Fruit fly (Drosophila melanogaster) ovary, adult (tissue): ENCODE data around the gene CG9018.

Experiments
- CG17801 ChIP-seq: fragments of 200-800 bp; optimal IDR thresholded peaks from 2 replicates; lab custom pipeline; 2019; ENCODE audit warnings: missing biosample characterization, mild to moderate bottlenecking, missing genetic modification characterization, moderate library complexity; ENCODE audit not compliant: partially characterized antibody

The CG9018 gene

DNA sequence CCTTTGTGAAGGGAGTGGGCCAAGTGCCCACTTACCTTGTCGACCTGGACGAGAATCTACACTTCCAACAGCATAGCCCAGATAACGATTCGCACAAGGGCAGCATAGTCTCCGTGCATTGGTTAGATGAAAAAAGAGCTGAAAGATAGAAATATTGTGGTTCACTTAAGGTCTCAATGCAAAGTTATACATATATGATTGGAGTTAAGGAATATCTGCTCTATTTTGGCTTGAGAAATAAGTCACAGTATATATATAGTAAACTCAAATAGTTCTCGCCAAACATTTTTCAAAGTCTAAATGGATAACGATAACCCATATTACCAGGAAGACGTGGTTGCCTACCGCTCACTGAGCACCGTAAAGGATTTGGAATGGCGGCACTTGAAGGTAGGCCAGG, 11.5 kb upstream of the CG9018 start, which contains the start of gene CG32305:
Gene CG32305 (plus strand): TSS at position 301 of the 400 bp plus-strand sequence.
- TF ChIP-seq CG17801 (GFP tag; lab: Kevin White, UChicago) = no peak

DNA sequence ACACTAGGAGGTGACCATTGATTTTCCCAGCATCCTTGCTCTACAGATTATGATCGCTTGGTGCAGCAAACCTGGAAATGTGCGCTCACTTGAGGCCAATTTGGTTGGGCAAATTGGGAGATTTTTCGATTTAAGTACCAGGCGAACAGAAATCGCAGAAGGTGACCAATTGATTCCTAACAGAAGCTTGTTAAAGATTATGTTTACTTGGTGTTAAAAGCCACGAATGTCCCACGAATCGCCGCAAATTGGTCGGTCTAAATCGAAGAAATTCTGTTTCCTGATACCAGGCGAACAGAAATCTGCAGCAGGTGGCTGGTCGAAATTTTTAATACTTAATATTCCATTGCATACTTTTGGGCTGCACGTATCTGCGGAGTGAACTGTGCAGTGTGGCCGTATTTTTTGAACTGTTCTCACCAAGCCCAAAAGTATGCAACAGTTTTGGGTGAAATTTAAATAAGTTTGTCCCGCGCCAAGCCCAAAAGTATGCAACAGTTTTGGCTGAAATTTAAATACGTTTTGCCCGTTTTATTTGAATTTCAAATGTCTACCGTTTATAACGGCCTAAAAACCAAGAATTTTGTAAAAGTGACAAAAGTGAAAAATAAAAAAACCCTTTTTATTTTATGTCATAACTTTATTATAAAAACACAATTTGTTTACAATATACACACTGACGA, 7.1 kb upstream of the CG9018 start, which contains the start of gene CG32301:
Gene CG32301 (plus strand): TSS at position 633 of the 683 bp plus-strand sequence.
- TF ChIP-seq CG17801 (GFP tag; lab: Kevin White, UChicago) = no peak

DNA sequence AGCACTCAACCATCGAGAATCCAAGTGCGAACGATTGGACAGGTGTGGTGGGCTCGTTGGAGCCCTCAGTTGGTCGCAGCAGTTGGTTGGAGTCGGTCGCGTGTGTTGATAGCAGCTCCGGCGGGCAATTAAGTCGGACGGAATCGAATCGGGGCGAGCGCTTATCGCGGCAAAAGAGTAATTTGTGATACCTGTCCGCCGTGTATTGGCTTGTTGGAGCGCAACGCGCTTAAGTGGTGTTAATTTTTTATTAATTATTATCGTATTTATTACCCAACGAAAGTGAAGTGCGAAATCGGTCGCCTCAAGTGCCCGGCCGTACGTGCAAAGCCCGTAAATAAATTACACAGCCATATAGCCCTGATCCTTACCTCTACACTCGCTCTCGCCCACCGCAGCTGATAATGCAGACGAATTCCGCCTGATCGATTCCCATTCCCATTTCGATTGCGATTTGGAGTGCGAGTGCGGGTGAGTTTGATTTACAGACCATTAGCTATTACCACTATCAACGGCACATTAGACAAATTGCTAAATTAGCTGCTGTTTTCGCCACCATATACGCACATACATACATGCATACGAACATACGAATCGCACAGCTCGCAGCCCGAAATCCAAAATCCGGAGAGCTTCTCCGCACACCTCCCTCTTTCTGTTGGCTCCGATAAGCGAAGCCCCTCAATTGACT, 812 bp upstream of the CG9018 start, which contains the start of gene ACXD:
Gene ACXD (plus strand): TSS at position 66 of the 691 bp plus-strand sequence.
- TF ChIP-seq CG17801 (GFP tag; lab: Kevin White, UChicago) = no peak

DNA sequence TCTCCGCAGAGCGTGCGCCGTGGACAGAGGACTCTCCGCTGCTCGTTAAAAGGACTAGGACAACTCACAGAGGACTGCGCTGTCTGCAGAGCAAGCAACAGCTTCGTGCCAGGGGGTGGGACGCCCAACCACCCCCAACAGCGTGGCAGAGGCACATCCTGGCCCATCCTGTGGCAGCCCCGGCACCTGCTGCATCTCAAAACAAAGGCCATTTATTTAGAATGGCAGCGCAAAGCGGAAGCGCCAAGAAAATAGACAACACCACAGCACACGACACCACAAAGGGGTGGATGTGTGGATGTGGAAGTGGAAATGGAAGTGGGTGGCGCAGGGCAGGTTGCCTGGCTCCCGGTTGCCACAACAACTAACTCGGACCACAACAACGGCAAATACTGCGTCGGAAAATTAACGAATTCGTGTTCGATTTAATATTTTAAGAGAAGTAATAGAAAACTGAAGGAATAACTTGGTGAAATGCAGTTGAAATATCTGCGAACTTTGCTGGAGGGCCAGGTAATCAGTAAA, 7.6 kb downstream of the CG9018 start, which contains the start of gene Oseg2:
Gene Oseg2 (plus strand): TSS at position 475 of the 525 bp plus-strand sequence.
- no peak for TF ChIP-seq CG17801 (GFP tag; lab: Kevin White, UChicago)

DNA sequence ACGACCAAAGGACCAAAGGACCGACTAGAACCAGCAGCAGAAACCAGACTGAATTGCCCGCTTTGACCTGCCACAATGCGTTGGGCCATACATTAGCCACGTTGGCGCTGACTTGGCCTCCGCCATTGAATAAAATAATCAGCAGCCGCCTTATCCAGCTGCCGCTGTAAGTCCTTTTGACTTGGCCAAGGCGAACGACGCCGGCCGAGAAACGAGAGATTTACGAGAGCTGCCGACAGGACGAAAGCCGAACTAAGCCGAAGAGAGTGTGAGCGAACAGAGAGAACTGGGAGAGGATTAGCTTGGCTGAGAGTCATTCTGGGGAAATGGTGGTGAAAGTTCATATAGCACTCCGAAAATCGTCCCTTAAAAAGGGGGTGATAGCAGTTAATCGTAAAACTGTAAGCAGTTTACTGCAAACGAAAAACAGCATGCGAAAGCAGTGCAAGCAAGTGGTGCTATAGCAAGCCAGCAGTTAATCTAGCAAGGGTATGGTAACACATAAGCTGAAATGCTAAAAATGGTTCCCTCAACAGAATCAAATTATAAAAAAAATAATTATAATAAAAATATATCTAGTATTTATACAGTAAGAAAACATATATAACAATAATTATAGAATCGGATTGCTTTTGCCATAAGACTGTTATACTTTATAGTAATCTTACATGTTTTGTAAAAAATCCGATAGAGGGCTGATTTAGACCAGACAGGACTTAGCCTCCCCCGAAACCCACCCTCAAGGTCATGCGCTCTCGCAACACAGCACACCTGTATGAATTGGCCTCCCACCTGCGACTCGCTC, 8.3 kb downstream of the CG9018 start:
- no peak for TF ChIP-seq CG17801 (GFP tag; lab: Kevin White, UChicago)

DNA sequence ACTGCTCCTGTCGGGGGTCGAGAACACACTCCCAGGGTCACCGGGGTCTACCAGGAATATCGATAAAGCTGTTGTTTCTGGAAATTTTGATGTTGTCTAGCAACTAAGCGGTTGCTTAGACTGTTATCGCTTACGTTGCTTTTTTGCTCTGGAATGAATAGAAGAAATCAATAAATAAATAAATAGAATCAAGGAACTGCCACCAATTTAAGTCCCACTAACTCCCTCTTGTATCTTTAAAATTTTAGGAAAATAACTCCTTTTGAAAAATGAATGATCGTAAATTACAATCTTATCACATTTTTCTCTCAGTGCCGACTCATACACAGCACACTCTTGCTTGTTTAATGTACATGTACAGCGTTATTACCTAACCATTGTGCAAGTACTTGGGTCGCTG, 24.5 kb downstream of the CG9018 start, which contains the start of gene CG15878:
Gene CG15878 (minus strand): TSS at position 101 of the 400 bp plus-strand sequence.
- TF ChIP-seq CG17801 (GFP tag; lab: Kevin White, UChicago) = no peak

DNA sequence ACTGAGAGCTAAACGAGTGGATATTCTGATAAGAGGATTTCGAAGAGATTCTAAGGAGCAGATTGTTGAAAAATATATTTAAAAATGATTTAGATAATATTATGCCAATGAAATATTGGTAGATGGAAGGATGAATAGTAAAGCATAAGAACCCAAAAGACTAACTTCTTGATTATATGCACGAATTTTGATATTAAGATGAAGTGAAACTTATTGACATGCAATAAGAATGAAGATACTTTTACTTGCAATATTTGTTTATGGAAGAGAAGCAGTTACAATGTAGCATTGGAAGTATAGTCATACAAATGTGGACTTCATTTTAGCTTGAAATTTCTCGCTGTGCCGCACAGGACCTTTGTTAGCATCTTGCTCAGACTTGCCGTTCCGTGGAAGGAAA, 40.2 kb downstream of the CG9018 start, which contains the start of gene CG8960:
Gene CG8960 (plus strand): TSS at position 301 of the 400 bp plus-strand sequence.
- no peak for TF ChIP-seq CG17801 (GFP tag; lab: Kevin White, UChicago)

DNA sequence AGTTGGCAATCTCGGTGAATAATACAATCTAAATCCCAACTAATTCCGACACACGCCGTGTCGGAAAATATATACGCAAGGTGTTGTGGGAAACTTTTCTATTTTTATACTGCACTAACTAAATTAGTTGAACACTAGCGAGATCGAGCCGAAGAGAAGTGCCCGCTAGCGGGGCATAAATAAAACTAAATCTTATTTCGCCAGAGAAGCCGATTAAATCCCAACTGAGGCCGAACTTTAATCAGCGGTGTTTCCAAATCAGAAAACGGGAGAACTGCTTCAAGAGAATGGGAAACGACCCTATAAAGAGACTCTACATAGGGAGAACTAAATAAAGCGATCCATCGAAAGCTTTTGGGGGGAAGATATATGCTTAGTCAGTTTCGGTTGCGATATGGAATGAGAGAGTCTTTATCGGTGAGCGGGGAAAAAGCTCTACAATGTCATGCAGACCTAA, 44.9 kb downstream of the CG9018 start, which contains the start of gene CG5707:
Gene CG5707 (minus strand): TSS at position 228 of the 457 bp plus-strand sequence.
- peak; percentile 19 for TF ChIP-seq CG17801 (GFP tag; lab: Kevin White, UChicago)

DNA sequence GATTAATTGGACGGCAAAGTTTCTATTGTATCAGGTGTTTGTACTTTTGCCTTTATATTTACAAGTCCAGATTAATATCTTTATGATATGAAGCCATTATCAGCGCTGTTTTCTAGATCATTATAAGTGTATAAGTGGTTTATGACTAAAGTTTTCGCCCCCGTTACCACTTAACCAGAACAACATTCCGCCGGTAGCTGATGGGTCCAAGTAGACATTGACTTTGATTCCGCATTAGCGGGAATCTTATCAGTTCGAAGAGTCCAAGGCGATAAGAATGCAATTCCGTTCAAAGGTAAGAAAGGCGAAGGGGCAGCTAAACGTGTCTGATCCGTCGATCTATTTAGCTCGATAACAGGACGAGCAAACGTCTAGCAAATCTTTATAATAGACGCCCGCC, 45.4 kb downstream of the CG9018 start:
- TF ChIP-seq CG17801 (GFP tag; lab: Kevin White, UChicago) = no peak

DNA sequence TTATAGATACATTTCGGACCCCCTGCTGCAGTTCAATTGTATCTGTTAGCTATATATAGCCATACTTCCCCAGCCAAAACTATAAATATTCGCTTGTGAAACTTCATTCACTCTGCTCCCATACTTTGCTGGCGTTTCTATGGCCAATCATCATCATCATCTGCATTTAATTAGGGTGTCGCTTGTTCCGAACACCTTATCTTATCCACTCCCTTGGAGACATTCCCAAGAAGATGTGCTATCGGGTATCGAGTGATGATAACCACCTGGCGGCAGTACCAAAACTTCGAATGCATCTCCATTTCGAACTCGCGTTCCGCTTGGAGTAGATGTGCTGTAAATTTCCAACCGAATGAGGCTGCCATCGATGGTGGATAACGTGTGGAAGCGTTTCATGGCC, 51.2 kb downstream of the CG9018 start, which contains the start of gene CG13810:
Gene CG13810 (plus strand): TSS at position 301 of the 400 bp plus-strand sequence.
- no peak for TF ChIP-seq CG17801 (GFP tag; lab: Kevin White, UChicago)
